Fruit fly (Drosophila melanogaster) whole organism, embryonic: ENCODE data around the gene Hr4.

Experiments
- Blimp-1 ChIP-seq: fragments of 200-800 bp; sonication (Bioruptor generic); optimal IDR thresholded peaks from 3 replicates; lab custom pipeline; 2018; ENCODE audit warnings: missing biosample characterization, missing genetic modification characterization, mild to moderate bottlenecking, moderate library complexity, missing genetic modification reagents
- CG13894 ChIP-seq: fragments of 200-800 bp; sonication (Bioruptor generic); optimal IDR thresholded peaks from 3 replicates; lab custom pipeline; 2018; ENCODE audit warnings: missing biosample characterization, mild to moderate bottlenecking, missing genetic modification characterization, moderate library complexity
- CG30403 ChIP-seq: fragments of 200-800 bp; sonication (Bioruptor generic); optimal IDR thresholded peaks from 3 replicates; lab custom pipeline; 2016; ENCODE audit warnings: missing biosample characterization, missing genetic modification characterization
- CG32532 ChIP-seq: fragments of 200-800 bp; sonication (Bioruptor generic); IDR thresholded peaks from 2 replicates; pipeline ENCODE4 v1.3.6; 2022; ENCODE audit warnings: missing biosample characterization, missing genetic modification characterization
- CG6683 ChIP-seq: fragments of 200-800 bp; sonication (Bioruptor generic); optimal IDR thresholded peaks from 2 replicates; lab custom pipeline; 2017; ENCODE audit warnings: missing biosample characterization, mild to moderate bottlenecking, missing genetic modification characterization, missing genetic modification reagents
- Sox102F ChIP-seq: fragments of 200-800 bp; sonication (Bioruptor generic); optimal IDR thresholded peaks from 2 replicates; lab custom pipeline; 2018; ENCODE audit warnings: missing biosample characterization, mild to moderate bottlenecking, missing genetic modification characterization, moderate library complexity
- insv ChIP-seq, 2 experiments: fragments of 200-800 bp; sonication (Bioruptor generic); optimal IDR thresholded peaks; 3 replicates each; lab custom pipeline; 2016 to 2018; ENCODE audit warnings: missing biosample characterization in 2 of 2, missing genetic modification characterization in 2 of 2
- kay ChIP-seq: fragments of 200-800 bp; sonication (Bioruptor generic); optimal IDR thresholded peaks from 2 replicates; lab custom pipeline; 2016; ENCODE audit warnings: missing biosample characterization, missing genetic modification characterization
- sob ChIP-seq: fragments of 200-800 bp; sonication (Bioruptor generic); IDR thresholded peaks from 2 replicates; pipeline ENCODE4 v1.3.6; 2022; ENCODE audit warnings: missing biosample characterization, missing genetic modification characterization
- ssp ChIP-seq: fragments of 200-800 bp; sonication (Bioruptor generic); IDR thresholded peaks from 2 replicates; pipeline ENCODE4 v1.3.6; 2022; ENCODE audit warnings: missing biosample characterization, missing genetic modification characterization
- z ChIP-seq: fragments of 200-800 bp; sonication (Bioruptor generic); IDR thresholded peaks from 3 replicates; pipeline ENCODE4 v1.3.6; 2022; ENCODE audit warnings: missing biosample characterization, missing genetic modification characterization

dm6 chrX:2043660-2044397, 102.1 kb downstream of the Hr4 start, which contains the start of gene CG4325:
- TF ChIP-seq CG13894 (tag; lab: Kevin White, UChicago) (no peak), CG6683 (GFP tag; lab: Kevin White, UChicago) (no peak), Sox102F (GFP tag; lab: Kevin White, UChicago) (no peak), CG30403 (GFP tag; lab: Kevin White, UChicago) (no peak), CG32532 (GFP tag; lab: Robert Waterston, UW) (no peak), insv (GFP tag; optimal IDR thresholded peaks at IDR 0.05; lab: Kevin White, UChicago) (no peak), Blimp-1 (GFP tag; lab: Kevin White, UChicago) (no peak), z (no peak), kay (GFP tag; lab: Kevin White, UChicago) (no peak), ssp (GFP tag; lab: Robert Waterston, UW) (no peak), sob (no peak)
